Fruit fly (Drosophila melanogaster) Kc167 (cell line): ENCODE results near the gene CG14564.

Experiments used
- Myc ChIP-seq: fragments of >200 bp; optimal IDR thresholded peaks from 2 replicates; lab custom pipeline; 2017; ENCODE audit warnings: missing external identifiers
- Sin3A ChIP-seq: fragments of >200 bp; optimal IDR thresholded peaks from 2 replicates; lab custom pipeline; 2018; ENCODE audit warnings: missing external identifiers
- h ChIP-seq: fragments of >200 bp; optimal IDR thresholded peaks from 3 replicates; lab custom pipeline; 2018; ENCODE audit warnings: missing external identifiers
- insv ChIP-seq: fragments of >200 bp; optimal IDR thresholded peaks from 3 replicates; lab custom pipeline; 2018; ENCODE audit warnings: missing external identifiers
- psq ChIP-seq: fragments of >200 bp; optimal IDR thresholded peaks from 2 replicates; lab custom pipeline; 2017; ENCODE audit warnings: missing external identifiers
- ttk ChIP-seq: sonication (Bioruptor generic); optimal IDR thresholded peaks from 2 replicates; lab custom pipeline; 2017; ENCODE audit warnings: missing external identifiers

Gene CG14564

dm6 chr3L:21756857-21757256 lies at the start of gene CG14564:
CG14564 (plus strand) TSS chr3L:21757157.
- TF ChIP-seq h (no peak), Sin3A (lab: Kevin White, UChicago) (no peak), ttk (lab: Kevin White, UChicago) (no peak), insv (lab: Kevin White, UChicago) (no peak), Myc (lab: Kevin White, UChicago) (no peak), psq (lab: Kevin White, UChicago) (no peak)

dm6 chr3L:21709785-21710591 lies 47.0 kb upstream of the CG14564 start:
- TF ChIP-seq insv (lab: Kevin White, UChicago) (no peak), Sin3A (lab: Kevin White, UChicago) (no peak), Myc (lab: Kevin White, UChicago) (no peak), h (no peak), psq (lab: Kevin White, UChicago) (no peak), ttk (lab: Kevin White, UChicago) (no peak)

- TF ChIP-seq psq (lab: Kevin White, UChicago), result no peak
- TF ChIP-seq ttk (lab: Kevin White, UChicago), result no peak
- TF ChIP-seq Myc (lab: Kevin White, UChicago), result no peak
- no peak for TF ChIP-seq Sin3A (lab: Kevin White, UChicago)
- TF ChIP-seq insv (lab: Kevin White, UChicago), result no peak
- no peak for TF ChIP-seq h
Observed at dm6 chr3L:21715974-21716373, 41.0 kb upstream of the CG14564 start.

- TF ChIP-seq Myc (lab: Kevin White, UChicago) (no peak), insv (lab: Kevin White, UChicago) (no peak), h (no peak), Sin3A (lab: Kevin White, UChicago) (no peak), psq (lab: Kevin White, UChicago) (no peak), ttk (lab: Kevin White, UChicago) (no peak)
Observed at dm6 chr3L:21718233-21718632, 38.7 kb upstream of the CG14564 start.

- TF ChIP-seq Sin3A (lab: Kevin White, UChicago), result no peak
- TF ChIP-seq ttk (lab: Kevin White, UChicago), result no peak
- no peak for TF ChIP-seq h
- no peak for TF ChIP-seq psq (lab: Kevin White, UChicago)
- no peak for TF ChIP-seq insv (lab: Kevin White, UChicago)
- TF ChIP-seq Myc (lab: Kevin White, UChicago), result no peak
Observed at dm6 chr3L:21720869-21721268, 36.1 kb upstream of the CG14564 start.

dm6 chr3L:21727013-21727727 lies 29.8 kb upstream of the CG14564 start:
- TF ChIP-seq Myc (lab: Kevin White, UChicago) (no peak), psq (lab: Kevin White, UChicago) (no peak), Sin3A (lab: Kevin White, UChicago) (no peak), h (no peak), ttk (lab: Kevin White, UChicago) (no peak), insv (lab: Kevin White, UChicago) (no peak)

dm6 chr3L:21727728-21728124 lies 29.2 kb upstream of the CG14564 start:
- no peak for TF ChIP-seq Myc (lab: Kevin White, UChicago)
- TF ChIP-seq insv (lab: Kevin White, UChicago), result no peak
- no peak for TF ChIP-seq ttk (lab: Kevin White, UChicago)
- TF ChIP-seq h, result no peak
- no peak for TF ChIP-seq psq (lab: Kevin White, UChicago)
- TF ChIP-seq Sin3A (lab: Kevin White, UChicago), result no peak

- no peak for TF ChIP-seq h
- no peak for TF ChIP-seq psq (lab: Kevin White, UChicago)
- no peak for TF ChIP-seq Sin3A (lab: Kevin White, UChicago)
- TF ChIP-seq Myc (lab: Kevin White, UChicago), result no peak
- TF ChIP-seq insv (lab: Kevin White, UChicago), result no peak
- no peak for TF ChIP-seq ttk (lab: Kevin White, UChicago)
Observed at dm6 chr3L:21728616-21729047, 28.3 kb upstream of the CG14564 start, which contains the start of the genes CG11247 and Polr2H. CG11247 (minus strand) TSS chr3L:21728806. Polr2H (plus strand) TSS chr3L:21728932.

- TF ChIP-seq h (no peak), Sin3A (lab: Kevin White, UChicago) (no peak), insv (lab: Kevin White, UChicago) (no peak), psq (lab: Kevin White, UChicago) (no peak), Myc (lab: Kevin White, UChicago) (no peak), ttk (lab: Kevin White, UChicago) (no peak)
Observed at dm6 chr3L:21730354-21730753, 26.6 kb upstream of the CG14564 start, which contains the start of gene CG14570. CG14570 (minus strand) TSS chr3L:21730454.

- TF ChIP-seq psq (lab: Kevin White, UChicago), result no peak
- TF ChIP-seq insv (lab: Kevin White, UChicago), result no peak
- no peak for TF ChIP-seq Sin3A (lab: Kevin White, UChicago)
Observed at dm6 chr3L:21731104-21731600, 25.8 kb upstream of the CG14564 start, which contains the start of gene CG14569. CG14569 (minus strand) TSS chr3L:21731550.

dm6 chr3L:21733387-21733786 lies 23.6 kb upstream of the CG14564 start, which contains the start of gene CG14568:
CG14568 (minus strand) TSS chr3L:21733487.
- no peak for TF ChIP-seq ttk (lab: Kevin White, UChicago)
- no peak for TF ChIP-seq Sin3A (lab: Kevin White, UChicago)
- TF ChIP-seq h, result no peak
- TF ChIP-seq insv (lab: Kevin White, UChicago), result no peak
- no peak for TF ChIP-seq Myc (lab: Kevin White, UChicago)
- no peak for TF ChIP-seq psq (lab: Kevin White, UChicago)
